Fruit fly (Drosophila melanogaster) whole organism, pupa: Measurements from ENCODE around the gene Mnat9.

Experiments used
- CG10348 ChIP-seq: fragments of 200-800 bp; sonication (Bioruptor generic); IDR thresholded peaks from 2 replicates; pipeline ENCODE4 v1.3.6; 2022; ENCODE audit warnings: missing biosample characterization, missing genetic modification characterization
- CG12605 ChIP-seq: fragments of 200-800 bp; sonication (Bioruptor generic); IDR thresholded peaks from 2 replicates; pipeline ENCODE4 v1.3.6; 2022; ENCODE audit warnings: missing biosample characterization, missing genetic modification characterization
- CG13204 ChIP-seq: fragments of 200-800 bp; sonication (Bioruptor generic); optimal IDR thresholded peaks from 2 replicates; lab custom pipeline; 2018; ENCODE audit warnings: missing biosample characterization, mild to moderate bottlenecking, missing genetic modification characterization, moderate library complexity
- CG14655 ChIP-seq: fragments of 200-800 bp; sonication (Bioruptor generic); optimal IDR thresholded peaks from 3 replicates; lab custom pipeline; 2017; ENCODE audit warnings: mild to moderate bottlenecking, missing biosample characterization, missing genetic modification reagents, missing genetic modification characterization
- CG15710 ChIP-seq: fragments of 200-800 bp; sonication (Bioruptor generic); optimal IDR thresholded peaks from 2 replicates; lab custom pipeline; 2018; ENCODE audit warnings: missing biosample characterization, mild to moderate bottlenecking, missing genetic modification characterization, moderate library complexity
- CG17806 ChIP-seq: fragments of 200-800 bp; sonication (Bioruptor generic); optimal IDR thresholded peaks from 2 replicates; lab custom pipeline; 2018; ENCODE audit warnings: missing biosample characterization, mild to moderate bottlenecking, missing genetic modification characterization, moderate library complexity
- CG32121 ChIP-seq: fragments of 200-800 bp; sonication (Bioruptor generic); IDR thresholded peaks from 2 replicates; pipeline ENCODE4 v1.3.6; 2022; ENCODE audit warnings: missing biosample characterization, missing genetic modification characterization
- CG34367 ChIP-seq: fragments of 200-800 bp; sonication (Bioruptor generic); optimal IDR thresholded peaks from 2 replicates; lab custom pipeline; 2018; ENCODE audit warnings: missing biosample characterization, mild to moderate bottlenecking, missing genetic modification characterization
- CG4496 ChIP-seq: fragments of 200-800 bp; sonication (Bioruptor generic); IDR thresholded peaks from 3 replicates; pipeline ENCODE4 v1.3.6; 2022; ENCODE audit warnings: missing biosample characterization, missing genetic modification characterization
- CG8159 ChIP-seq: fragments of 200-800 bp; sonication (Bioruptor generic); optimal IDR thresholded peaks from 3 replicates; lab custom pipeline; 2018; ENCODE audit warnings: missing biosample characterization, mild to moderate bottlenecking, missing genetic modification characterization, moderate library complexity
- CG8301 ChIP-seq: fragments of 200-800 bp; sonication (Bioruptor generic); optimal IDR thresholded peaks from 2 replicates; lab custom pipeline; 2018; ENCODE audit warnings: missing biosample characterization, mild to moderate bottlenecking, missing genetic modification characterization
- CG9948 ChIP-seq: fragments of 200-800 bp; sonication (Bioruptor generic); optimal IDR thresholded peaks from 2 replicates; lab custom pipeline; 2018; ENCODE audit warnings: missing biosample characterization, mild to moderate bottlenecking, missing genetic modification characterization, moderate library complexity
- D1 ChIP-seq: fragments of 200-800 bp; sonication (Bioruptor generic); optimal IDR thresholded peaks from 2 replicates; lab custom pipeline; 2018; ENCODE audit warnings: missing biosample characterization, mild to moderate bottlenecking, missing genetic modification characterization, moderate library complexity
- EcR ChIP-seq: fragments of 200-800 bp; sonication (Bioruptor generic); optimal IDR thresholded peaks from 3 replicates; lab custom pipeline; 2019; ENCODE audit warnings: missing biosample characterization, missing genetic modification characterization, mild to moderate bottlenecking, moderate library complexity, missing genetic modification reagents
- Ets98B ChIP-seq: fragments of 200-800 bp; sonication (Bioruptor generic); IDR thresholded peaks from 2 replicates; pipeline ENCODE4 v1.3.6; 2022; ENCODE audit warnings: missing biosample characterization, missing genetic modification characterization
- Pif1A ChIP-seq: fragments of 200-800 bp; sonication (Bioruptor generic); optimal IDR thresholded peaks from 3 replicates; lab custom pipeline; 2016; ENCODE audit warnings: missing biosample characterization, missing genetic modification characterization
- Pif1B ChIP-seq: fragments of 200-800 bp; sonication (Bioruptor generic); optimal IDR thresholded peaks from 3 replicates; lab custom pipeline; 2016; ENCODE audit warnings: missing biosample characterization, missing genetic modification characterization
- Snoo ChIP-seq: fragments of 200-800 bp; sonication (Bioruptor generic); optimal IDR thresholded peaks from 3 replicates; lab custom pipeline; 2017; ENCODE audit warnings: missing biosample characterization, mild to moderate bottlenecking, missing genetic modification characterization, inconsistent platforms
- fd96Ca ChIP-seq: fragments of 200-800 bp; sonication (Bioruptor generic); IDR thresholded peaks from 3 replicates; pipeline ENCODE4 v1.3.6; 2022; ENCODE audit warnings: missing biosample characterization, missing genetic modification characterization
- rn ChIP-seq: fragments of 200-800 bp; sonication (Bioruptor generic); IDR thresholded peaks from 2 replicates; pipeline ENCODE4 v1.3.6; 2022; ENCODE audit warnings: missing biosample characterization, missing genetic modification characterization

Gene Mnat9

dm6 chr3R:31605117-31605432 lies 10.9 kb downstream of the Mnat9 start:
- TF ChIP-seq CG32121 (GFP tag; lab: Robert Waterston, UW): no peak
- no peak for TF ChIP-seq CG15710 (tag; lab: Kevin White, UChicago)
- TF ChIP-seq CG12605 (GFP tag; lab: Robert Waterston, UW): no peak

- TF ChIP-seq CG17806 (tag; lab: Kevin White, UChicago) (no peak), CG14655 (GFP tag; lab: Kevin White, UChicago) (no peak), Pif1A (GFP tag; lab: Kevin White, UChicago) (no peak), fd96Ca (GFP tag; lab: Robert Waterston, UW) (no peak), Ets98B (GFP tag; lab: Robert Waterston, UW) (no peak), CG8159 (tag; lab: Kevin White, UChicago) (no peak), CG9948 (tag; lab: Kevin White, UChicago) (no peak), CG32121 (GFP tag; lab: Robert Waterston, UW) (no peak), Pif1B (GFP tag; lab: Kevin White, UChicago) (no peak)
Observed at dm6 chr3R:31604409-31605116, 11.4 kb downstream of the Mnat9 start.

dm6 chr3R:31603655-31604054 lies 12.3 kb downstream of the Mnat9 start:
- no peak for TF ChIP-seq CG10348 (GFP tag; lab: Robert Waterston, UW)
- no peak for TF ChIP-seq CG17806 (tag; lab: Kevin White, UChicago)
- no peak for TF ChIP-seq CG15710 (tag; lab: Kevin White, UChicago)
- TF ChIP-seq Ets98B (GFP tag; lab: Robert Waterston, UW): no peak
- TF ChIP-seq Pif1B (GFP tag; lab: Kevin White, UChicago): no peak
- no peak for TF ChIP-seq CG9948 (tag; lab: Kevin White, UChicago)
- no peak for TF ChIP-seq fd96Ca (GFP tag; lab: Robert Waterston, UW)
- TF ChIP-seq CG8301 (tag; lab: Kevin White, UChicago): no peak
- no peak for TF ChIP-seq EcR (GFP tag; lab: Kevin White, UChicago)
- no peak for TF ChIP-seq CG8159 (tag; lab: Kevin White, UChicago)
- TF ChIP-seq Snoo (tag; lab: Kevin White, UChicago): no peak
- no peak for TF ChIP-seq CG4496 (GFP tag; lab: Robert Waterston, UW)
- TF ChIP-seq CG34367: no peak
- no peak for TF ChIP-seq CG12605 (GFP tag; lab: Robert Waterston, UW)
- no peak for TF ChIP-seq rn (GFP tag; lab: Robert Waterston, UW)
- TF ChIP-seq CG32121 (GFP tag; lab: Robert Waterston, UW): no peak
- TF ChIP-seq D1: no peak

dm6 chr3R:31603246-31603645 lies 12.7 kb downstream of the Mnat9 start:
- TF ChIP-seq CG14655 (GFP tag; lab: Kevin White, UChicago) (no peak), fd96Ca (GFP tag; lab: Robert Waterston, UW) (0 out of 3 replicates have a peak, but pooled peaks have one; percentile 28), CG10348 (GFP tag; lab: Robert Waterston, UW) (no peak), CG12605 (GFP tag; lab: Robert Waterston, UW) (no peak), CG9948 (tag; lab: Kevin White, UChicago) (no peak), Ets98B (GFP tag; lab: Robert Waterston, UW) (no peak)
- TF ChIP-seq, all 21 proteins: peak for 1

dm6 chr3R:31599538-31600313 lies 16.2 kb downstream of the Mnat9 start:
- no peak for TF ChIP-seq CG34367
- no peak for TF ChIP-seq Pif1A (GFP tag; lab: Kevin White, UChicago)
- 0 out of 3 replicates have a peak, but pooled peaks have one; percentile 17 for TF ChIP-seq CG4496 (GFP tag; lab: Robert Waterston, UW)

- TF ChIP-seq CG4496 (GFP tag; lab: Robert Waterston, UW) (no peak), CG34367 (no peak), CG15710 (tag; lab: Kevin White, UChicago) (no peak), CG13204 (GFP tag; lab: Kevin White, UChicago) (no peak), fd96Ca (GFP tag; lab: Robert Waterston, UW) (no peak), CG32121 (GFP tag; lab: Robert Waterston, UW) (no peak), CG8159 (tag; lab: Kevin White, UChicago) (no peak), CG10348 (GFP tag; lab: Robert Waterston, UW) (no peak), CG8301 (tag; lab: Kevin White, UChicago) (no peak), CG12605 (GFP tag; lab: Robert Waterston, UW) (no peak), Pif1A (GFP tag; lab: Kevin White, UChicago) (no peak), Pif1B (GFP tag; lab: Kevin White, UChicago) (no peak)
Observed at dm6 chr3R:31597736-31598431, 18.1 kb downstream of the Mnat9 start.
